Worm (Caenorhabditis elegans): ENCODE measurements around the gene tomm-40.

Gene tomm-40

DNA sequence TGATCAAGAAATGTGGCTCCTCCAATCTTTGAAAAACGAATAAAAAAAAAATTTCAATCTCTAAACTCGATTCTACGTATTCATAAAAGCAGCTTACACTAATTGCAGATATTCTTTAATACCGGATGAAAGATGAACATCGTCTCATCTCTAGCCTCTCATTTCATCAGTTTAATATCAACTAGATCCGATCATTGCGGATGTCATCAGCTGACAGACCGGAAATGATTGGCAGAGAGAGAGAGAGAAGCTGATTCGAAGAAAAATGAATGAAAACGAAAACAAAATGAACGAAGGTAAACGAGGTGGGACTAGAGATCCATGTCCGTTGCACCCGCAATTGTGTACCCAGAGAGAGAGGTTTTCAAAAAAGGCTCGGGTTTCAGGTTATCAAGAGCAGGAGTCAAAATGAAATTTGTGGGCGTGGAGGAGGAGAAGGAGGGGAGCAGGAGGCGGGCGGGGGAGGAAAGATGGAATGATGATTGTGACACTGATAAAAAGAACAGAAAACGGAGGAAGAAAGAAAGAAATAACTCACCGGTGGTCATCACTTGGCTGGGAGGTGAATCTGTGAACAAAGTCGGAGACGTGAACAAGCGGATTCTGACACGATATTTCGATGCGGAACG, 41.6 kb upstream of the tomm-40 start (continued):
- TF ChIP-seq egl-13 (tag; optimal IDR thresholded peaks at IDR 0.05), result peak; percentile 38
- TF ChIP-seq sptf-1 (tag; optimal IDR thresholded peaks at IDR 0.05), result no peak
- no peak for TF ChIP-seq snu-23 (GFP tag; optimal IDR thresholded peaks at IDR 0.05)
- TF ChIP-seq fkh-10 (GFP tag; optimal IDR thresholded peaks at IDR 0.05), result no peak
- no peak for TF ChIP-seq skn-1 (tag; optimal IDR thresholded peaks at IDR 0.05)
- TF ChIP-seq elt-3 (tag; optimal IDR thresholded peaks at IDR 0.05), result no peak
- no peak for TF ChIP-seq vab-15 (tag; optimal IDR thresholded peaks at IDR 0.05)
- peak; percentile 70 for TF ChIP-seq lin-14 (GFP tag; optimal IDR thresholded peaks at IDR 0.05)
- peak; percentile 53 for TF ChIP-seq blmp-1 (tag; optimal IDR thresholded peaks at IDR 0.05)
- TF ChIP-seq unc-130 (tag; optimal IDR thresholded peaks at IDR 0.05), result no peak
- no peak for TF ChIP-seq elt-2 (tag; optimal IDR thresholded peaks at IDR 0.05)
- no peak for TF ChIP-seq pag-3 (tag; optimal IDR thresholded peaks at IDR 0.05; ENCODE audit: borderline replicate concordance, insufficient read depth)
- TF ChIP-seq C04F5.9 (tag; optimal IDR thresholded peaks at IDR 0.05), result no peak
- TF ChIP-seq pqm-1 (tag; optimal IDR thresholded peaks at IDR 0.05), result no peak
- TF ChIP-seq zip-4 (GFP tag; optimal IDR thresholded peaks at IDR 0.05), result no peak
- TF ChIP-seq nhr-71 (tag; optimal IDR thresholded peaks at IDR 0.05), result peak; percentile 21
- TF ChIP-seq nhr-76 (tag; optimal IDR thresholded peaks at IDR 0.05), result no peak
- peak; percentile 92 for TF ChIP-seq dsc-1 (tag; optimal IDR thresholded peaks at IDR 0.05)
- TF ChIP-seq ceh-88 (GFP tag; IDR thresholded peaks at IDR 0.05), result no peak
- TF ChIP-seq aha-1 (tag; optimal IDR thresholded peaks at IDR 0.05), result no peak
- TF ChIP-seq hpl-2 (GFP tag; optimal IDR thresholded peaks at IDR 0.05), result no peak
- no peak for TF ChIP-seq hlh-4 (tag; optimal IDR thresholded peaks at IDR 0.05)
- no peak for TF ChIP-seq unc-98 (GFP tag; IDR thresholded peaks at IDR 0.05)
- no peak for TF ChIP-seq C34B4.2 (tag; optimal IDR thresholded peaks at IDR 0.05)

DNA sequence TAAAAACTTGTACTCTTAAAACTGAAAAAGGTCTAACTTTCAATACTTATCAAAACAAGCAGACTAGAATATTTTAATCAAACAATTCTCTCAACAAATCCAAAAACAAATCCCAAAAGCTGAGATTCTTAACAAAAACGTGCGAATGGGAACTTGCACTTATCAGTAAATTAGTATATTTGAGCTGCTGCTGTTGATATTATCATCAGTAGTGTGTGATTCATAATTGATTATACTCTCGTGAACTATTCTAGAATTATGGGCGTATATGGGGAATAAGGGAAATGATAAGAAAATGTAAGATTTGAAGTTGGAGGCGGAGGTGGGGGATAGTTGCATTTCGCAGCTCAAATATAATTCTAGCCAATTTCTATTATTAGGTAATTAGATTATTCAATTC, 40.8 kb upstream of the tomm-40 start:
- peak; percentile 61 for TF ChIP-seq dsc-1 (tag; optimal IDR thresholded peaks at IDR 0.05)
- TF ChIP-seq aha-1 (tag; optimal IDR thresholded peaks at IDR 0.05), result no peak
- peak; percentile 37 for TF ChIP-seq elt-2 (tag; optimal IDR thresholded peaks at IDR 0.05)
- TF ChIP-seq mdl-1 (tag; optimal IDR thresholded peaks at IDR 0.05), result no peak
- TF ChIP-seq ama-1 (optimal IDR thresholded peaks at IDR 0.05), result no peak

DNA sequence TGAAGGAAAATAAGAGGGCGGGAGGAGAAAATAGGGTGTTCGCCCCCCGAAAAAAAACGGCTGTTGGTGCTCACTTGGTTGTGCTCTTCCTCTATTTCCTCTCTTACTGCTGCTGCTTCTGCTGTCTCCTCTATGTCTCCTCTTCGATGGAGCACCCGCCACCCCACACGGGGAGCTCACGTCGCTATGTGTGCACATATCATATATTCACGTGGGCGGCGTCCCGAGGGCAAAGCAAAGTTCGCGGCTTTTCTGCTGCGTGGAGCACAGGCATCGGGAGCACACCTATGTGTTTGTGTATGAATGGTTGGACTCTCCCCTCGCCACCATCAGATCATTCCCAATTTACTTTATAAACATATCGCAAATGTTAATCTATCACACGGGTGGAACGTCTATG, 40.0 kb upstream of the tomm-40 start:
- TF ChIP-seq nhr-71 (tag; optimal IDR thresholded peaks at IDR 0.05) (peak; percentile 49), xbp-1 (tag; optimal IDR thresholded peaks at IDR 0.05) (peak; percentile 30), lin-14 (GFP tag; optimal IDR thresholded peaks at IDR 0.05) (peak; percentile 67), ces-1 (GFP tag; optimal IDR thresholded peaks at IDR 0.05) (no peak), irx-1 (tag; optimal IDR thresholded peaks at IDR 0.05) (peak; percentile 1), mdl-1 (tag; optimal IDR thresholded peaks at IDR 0.05) (peak in 1 of 2 experiments; percentile 75), nhr-47 (tag; optimal IDR thresholded peaks at IDR 0.05) (peak; percentile 19), fkh-8 (tag; optimal IDR thresholded peaks at IDR 0.05) (peak; percentile 67), nhr-20 (tag; optimal IDR thresholded peaks at IDR 0.05) (peak; percentile 14), egl-13 (tag; optimal IDR thresholded peaks at IDR 0.05) (peak; percentile 2), efl-1 (optimal IDR thresholded peaks at IDR 0.05) (no peak), efl-1 (GFP tag; optimal IDR thresholded peaks at IDR 0.05 in 1 of 2) (peak in 1 of 2 experiments; percentile 93), swsn-7 (tag; optimal IDR thresholded peaks at IDR 0.05) (peak; percentile 16), tbx-2 (tag; optimal IDR thresholded peaks at IDR 0.05) (peak; percentile 10), lsy-2 (tag; optimal IDR thresholded peaks at IDR 0.05) (peak in 1 of 2 experiments; percentile 0), zag-1 (tag; optimal IDR thresholded peaks at IDR 0.05) (no peak), egl-27 (tag; optimal IDR thresholded peaks at IDR 0.05) (no peak)

Data from whole organism, L1 larva.